Worm (Caenorhabditis elegans) whole organism, L2 larva: ENCODE measurements around the gene B0410.3.

Experiments used
- elt-3 ChIP-seq: sonication (generic microtip); optimal IDR thresholded peaks from 2 replicates; lab custom pipeline; 2017; ENCODE audit warnings: missing biosample characterization, missing genetic modification characterization
- unc-39 ChIP-seq: fragments of 150-350 bp; optimal IDR thresholded peaks from 2 replicates; lab custom pipeline; 2014; ENCODE audit warnings: missing biosample characterization, missing genetic modification characterization

ce11 chrX:2862372-2862771 lies 28.9 kb downstream of the B0410.3 start, which contains the start of gene comt-1:
- TF ChIP-seq elt-3 (tag; lab: Kevin White, UChicago) (no peak), unc-39 (tag; lab: Kevin White, UChicago) (no peak)
